Worm (Caenorhabditis elegans): ENCODE data around the gene F31B9.2.

DNA sequence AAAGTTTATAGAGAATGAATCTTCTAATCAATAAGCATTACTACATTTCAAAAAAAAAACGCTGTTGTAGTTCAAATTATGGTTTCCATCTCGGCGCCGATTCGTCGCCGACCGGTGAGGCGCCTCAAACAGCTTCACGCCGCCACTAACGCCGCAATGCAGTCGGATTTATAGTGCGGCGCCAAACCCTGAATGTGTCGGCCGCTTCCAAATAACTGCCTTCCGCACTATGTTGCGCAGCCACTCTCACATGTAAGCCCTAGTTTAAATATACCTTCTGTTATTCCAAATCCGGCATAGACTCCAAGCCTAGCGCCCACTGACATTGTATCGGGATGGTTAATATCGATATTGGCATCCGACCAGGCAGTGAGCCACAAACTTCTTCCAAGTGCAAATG lies 15.7 kb downstream of the F31B9.2 start:
- TF ChIP-seq nhr-237 (tag; optimal IDR thresholded peaks at IDR 0.05): no peak
- no peak for TF ChIP-seq blmp-1 (tag; optimal IDR thresholded peaks at IDR 0.05)
- TF ChIP-seq lsy-2 (tag; optimal IDR thresholded peaks at IDR 0.05): no peak
- TF ChIP-seq elt-1 (tag; optimal IDR thresholded peaks at IDR 0.05; ENCODE audit: borderline replicate concordance, insufficient read depth): no peak
- no peak for TF ChIP-seq M03D4.4 (tag; optimal IDR thresholded peaks at IDR 0.05)
- no peak for TF ChIP-seq unc-39 (tag; optimal IDR thresholded peaks at IDR 0.05)
- TF ChIP-seq pha-4 (tag; optimal IDR thresholded peaks at IDR 0.05): no peak
- TF ChIP-seq mep-1 (tag; optimal IDR thresholded peaks at IDR 0.05): no peak
- TF ChIP-seq unc-62 (GFP tag; optimal IDR thresholded peaks at IDR 0.05): no peak
